Worm (Caenorhabditis elegans) whole organism, L4/young adult: ENCODE measurements around the gene srh-5.

Source experiments
- W03F9.2 ChIP-seq: fragments of 150-350 bp; optimal IDR thresholded peaks from 2 replicates; lab custom pipeline; 2014; ENCODE audit warnings: missing biosample characterization, missing genetic modification characterization
- dao-5 ChIP-seq: sonication (generic microtip); optimal IDR thresholded peaks from 2 replicates; lab custom pipeline; 2016; ENCODE audit warnings: missing genotype, missing genetic modification characterization, moderate library complexity, missing compliant biosample characterization

DNA sequence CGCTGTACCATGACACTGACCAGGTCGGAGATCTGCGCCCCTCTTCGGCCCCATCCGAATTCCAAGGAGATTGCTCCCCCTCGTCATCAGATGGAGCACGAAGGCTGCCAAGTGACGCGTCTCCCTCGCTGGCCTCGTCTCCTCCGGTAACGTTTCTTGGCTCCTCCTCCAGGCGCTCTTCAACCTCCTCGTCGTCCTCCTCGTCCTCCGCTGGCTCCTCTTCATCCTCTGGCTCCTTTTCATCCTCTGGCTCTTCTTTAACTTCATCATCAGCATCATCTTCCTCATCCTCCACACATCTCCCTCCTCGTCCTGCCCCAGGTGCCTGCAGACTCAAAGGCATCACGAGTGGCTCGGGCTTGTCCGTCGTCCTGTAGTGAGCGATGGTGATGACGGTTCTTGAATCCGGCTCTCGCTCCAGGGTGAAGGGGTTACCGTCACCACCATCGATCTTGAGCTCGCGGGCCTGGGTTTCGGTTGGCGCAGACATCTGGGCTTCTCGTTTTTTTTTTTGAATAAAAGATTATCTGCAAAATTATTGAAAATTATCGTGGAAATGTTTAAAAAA lies 13.9 kb downstream of the srh-5 start:
- TF ChIP-seq W03F9.2, result no peak
- no peak for TF ChIP-seq dao-5 (tag; lab: Kevin White, UChicago)
